Fruit fly (Drosophila melanogaster) whole organism, embryonic: Measurements from ENCODE around the gene ND-13A.
A peak's percentile ranks its signal among the peaks of the same experiment; 100 is the strongest.

Experiments used
- Bgb ChIP-seq: fragments of 200-800 bp; sonication (Bioruptor generic); IDR thresholded peaks from 2 replicates; pipeline ENCODE4 v1.3.6; 2022; ENCODE audit warnings: missing biosample characterization, missing genetic modification characterization; ENCODE audit not compliant: partially characterized antibody
- CG13287 ChIP-seq: fragments of 200-800 bp; sonication (Bioruptor generic); IDR thresholded peaks from 2 replicates; pipeline ENCODE4 v1.3.6; 2022; ENCODE audit warnings: missing biosample characterization, missing genetic modification characterization; ENCODE audit not compliant: partially characterized antibody
- CG13894 ChIP-seq: fragments of 200-800 bp; sonication (Bioruptor generic); optimal IDR thresholded peaks from 3 replicates; lab custom pipeline; 2018; ENCODE audit warnings: missing biosample characterization, mild to moderate bottlenecking, missing genetic modification characterization, moderate library complexity
- CG16779 ChIP-seq: fragments of 200-800 bp; sonication (Bioruptor generic); IDR thresholded peaks from 2 replicates; pipeline ENCODE4 v1.3.6; 2022; ENCODE audit warnings: missing biosample characterization, missing genetic modification characterization
- CG31441 ChIP-seq: fragments of 200-800 bp; sonication (Bioruptor generic); IDR thresholded peaks from 2 replicates; pipeline ENCODE4 v1.3.6; 2022; ENCODE audit warnings: missing biosample characterization, missing genetic modification characterization
- CG34224 ChIP-seq: fragments of 200-800 bp; sonication (Bioruptor generic); IDR thresholded peaks from 3 replicates; pipeline ENCODE4 v1.3.6; 2022; ENCODE audit warnings: missing biosample characterization, missing genetic modification characterization; ENCODE audit not compliant: partially characterized antibody
- CG34376 ChIP-seq: fragments of 200-800 bp; sonication (Bioruptor generic); optimal IDR thresholded peaks from 2 replicates; lab custom pipeline; 2018; ENCODE audit warnings: missing biosample characterization, mild to moderate bottlenecking, missing genetic modification characterization
- CG34422 ChIP-seq: fragments of 200-800 bp; sonication (Bioruptor generic); IDR thresholded peaks from 3 replicates; pipeline ENCODE4 v1.3.6; 2022; ENCODE audit warnings: missing biosample characterization, missing genetic modification characterization
- CG3995 ChIP-seq: fragments of 200-800 bp; sonication (Bioruptor generic); optimal IDR thresholded peaks from 3 replicates; lab custom pipeline; 2016; ENCODE audit warnings: missing biosample characterization, missing genetic modification characterization
- CG42726 ChIP-seq: fragments of 200-800 bp; sonication (Bioruptor generic); IDR thresholded peaks from 2 replicates; pipeline ENCODE4 v1.3.6; 2022; ENCODE audit warnings: missing biosample characterization, missing genetic modification characterization; ENCODE audit not compliant: partially characterized antibody
- CG7357 ChIP-seq: fragments of 200-800 bp; sonication (Bioruptor generic); IDR thresholded peaks from 3 replicates; pipeline ENCODE4 v1.3.6; 2022; ENCODE audit warnings: missing biosample characterization, missing genetic modification characterization
- CG8290 ChIP-seq, 3 experiments: fragments of 200-800 bp; sonication (Bioruptor generic); optimal IDR thresholded peaks; 2 replicates each; lab custom pipeline; 2016 to 2019; ENCODE audit warnings: missing biosample characterization in 3 of 3, missing genetic modification characterization in 3 of 3, mild to moderate bottlenecking in 2 of 3, moderate library complexity in 1 of 3
- Deaf1 ChIP-seq: fragments of 200-800 bp; optimal IDR thresholded peaks from 3 replicates; lab custom pipeline; 2019; ENCODE audit warnings: missing biosample characterization, mild to moderate bottlenecking, missing genetic modification characterization, moderate library complexity
- Dip2 ChIP-seq: fragments of 200-800 bp; sonication (Bioruptor generic); IDR thresholded peaks from 2 replicates; pipeline ENCODE4 v1.3.6; 2022; ENCODE audit warnings: missing biosample characterization, missing genetic modification characterization
- Dll ChIP-seq: fragments of 200-800 bp; sonication (Bioruptor generic); IDR thresholded peaks from 4 replicates; pipeline ENCODE4 v1.3.6; 2022; ENCODE audit warnings: missing biosample characterization, missing genetic modification characterization; ENCODE audit not compliant: partially characterized antibody
- Doc3 ChIP-seq: fragments of 200-800 bp; sonication (Bioruptor generic); IDR thresholded peaks from 3 replicates; pipeline ENCODE4 v1.3.6; 2022; ENCODE audit warnings: missing biosample characterization, missing genetic modification characterization; ENCODE audit not compliant: partially characterized antibody
- E2f2 ChIP-seq: fragments of 200-800 bp; sonication (Bioruptor generic); IDR thresholded peaks from 2 replicates; pipeline ENCODE4 v1.3.6; 2022; ENCODE audit warnings: missing biosample characterization, missing genetic modification characterization
- GATAe ChIP-seq: fragments of 200-800 bp; sonication (Bioruptor generic); conservative IDR thresholded peaks from 2 replicates; pipeline ENCODE4 v1.3.6; 2022; ENCODE audit warnings: missing biosample characterization, missing genetic modification characterization
- Hmx ChIP-seq: fragments of 200-800 bp; sonication (Bioruptor generic); optimal IDR thresholded peaks from 2 replicates; lab custom pipeline; 2016; ENCODE audit warnings: missing biosample characterization, missing genetic modification characterization
- MESR4 ChIP-seq: fragments of 200-800 bp; sonication (Bioruptor generic); optimal IDR thresholded peaks from 2 replicates; lab custom pipeline; 2018; ENCODE audit warnings: missing biosample characterization, mild to moderate bottlenecking, missing genetic modification characterization, moderate library complexity
- Opbp ChIP-seq: fragments of 200-800 bp; sonication (Bioruptor generic); IDR thresholded peaks from 3 replicates; pipeline ENCODE4 v1.3.6; 2022; ENCODE audit warnings: missing biosample characterization, missing genetic modification characterization; ENCODE audit not compliant: partially characterized antibody
- Scr ChIP-seq: fragments of 200-800 bp; sonication (Bioruptor generic); IDR thresholded peaks from 2 replicates; pipeline ENCODE4 v1.3.6; 2022; ENCODE audit warnings: missing biosample characterization, missing genetic modification characterization; ENCODE audit not compliant: partially characterized antibody
- Trl ChIP-seq, 3 experiments: fragments of >200 bp in 2 of 3; fragments of 200-800 bp in 1 of 3; sonication (Bioruptor generic) in 1 of 3; optimal IDR thresholded peaks; 2 replicates in 1 of 3; 3 replicates in 2 of 3; lab custom pipeline; 2016 to 2017; ENCODE audit warnings: missing biosample characterization in 1 of 3, missing genetic modification characterization in 1 of 3
- abd-A ChIP-seq: fragments of 200-800 bp; sonication (Bioruptor generic); optimal IDR thresholded peaks from 3 replicates; lab custom pipeline; 2019; ENCODE audit warnings: missing biosample characterization, mild to moderate bottlenecking, missing genetic modification characterization, moderate library complexity
- ato ChIP-seq: fragments of 200-800 bp; sonication (Bioruptor generic); IDR thresholded peaks from 2 replicates; pipeline ENCODE4 v1.3.6; 2022; ENCODE audit warnings: missing biosample characterization, missing genetic modification characterization; ENCODE audit not compliant: partially characterized antibody
- bowl ChIP-seq: fragments of 200-800 bp; sonication (Bioruptor generic); IDR thresholded peaks from 2 replicates; pipeline ENCODE4 v1.3.6; 2022; ENCODE audit warnings: missing biosample characterization, missing genetic modification characterization
- cato ChIP-seq: fragments of 200-800 bp; sonication (Bioruptor generic); optimal IDR thresholded peaks from 2 replicates; lab custom pipeline; 2016; ENCODE audit warnings: missing biosample characterization, missing genetic modification characterization, borderline replicate concordance
- cg ChIP-seq: fragments of 200-800 bp; sonication (Bioruptor generic); optimal IDR thresholded peaks from 3 replicates; lab custom pipeline; 2019; ENCODE audit warnings: missing biosample characterization, mild to moderate bottlenecking, missing genetic modification characterization, moderate library complexity
- chinmo ChIP-seq: fragments of 200-800 bp; sonication (Bioruptor generic); IDR thresholded peaks from 4 replicates; pipeline ENCODE4 v1.3.6; 2022; ENCODE audit warnings: missing biosample characterization, missing genetic modification characterization; ENCODE audit not compliant: partially characterized antibody
- corto ChIP-seq: fragments of 200-800 bp; sonication (Bioruptor generic); optimal IDR thresholded peaks from 2 replicates; lab custom pipeline; 2016; ENCODE audit warnings: missing biosample characterization, mild to moderate bottlenecking, missing genetic modification characterization, moderate library complexity
- crc ChIP-seq: fragments of 200-800 bp; sonication (Bioruptor generic); optimal IDR thresholded peaks from 2 replicates; lab custom pipeline; 2016; ENCODE audit warnings: missing biosample characterization, missing genetic modification characterization
- dmrt99B ChIP-seq: fragments of 200-800 bp; sonication (Bioruptor generic); optimal IDR thresholded peaks from 2 replicates; lab custom pipeline; 2018; ENCODE audit warnings: missing biosample characterization, mild to moderate bottlenecking, missing genetic modification characterization, moderate library complexity
- fd102C ChIP-seq: fragments of 200-800 bp; sonication (Bioruptor generic); optimal IDR thresholded peaks from 2 replicates; lab custom pipeline; 2018; ENCODE audit warnings: missing biosample characterization, mild to moderate bottlenecking, missing genetic modification characterization, moderate library complexity
- gfzf ChIP-seq: fragments of 200-800 bp; sonication (Bioruptor generic); optimal IDR thresholded peaks from 2 replicates; lab custom pipeline; 2016; ENCODE audit warnings: missing biosample characterization, mild to moderate bottlenecking, missing genetic modification characterization, moderate library complexity
- hbn ChIP-seq: fragments of 200-800 bp; sonication (Bioruptor generic); IDR thresholded peaks from 2 replicates; pipeline ENCODE4 v1.3.6; 2022; ENCODE audit warnings: missing biosample characterization, missing genetic modification characterization; ENCODE audit not compliant: partially characterized antibody
- lbe ChIP-seq: fragments of 200-800 bp; sonication (Bioruptor generic); optimal IDR thresholded peaks from 2 replicates; lab custom pipeline; 2016; ENCODE audit warnings: missing biosample characterization, mild to moderate bottlenecking, missing genetic modification characterization
- lmd ChIP-seq: fragments of 200-800 bp; sonication (Bioruptor generic); IDR thresholded peaks from 2 replicates; pipeline ENCODE4 v1.3.6; 2022; ENCODE audit warnings: missing biosample characterization, missing genetic modification characterization
- mirr ChIP-seq: fragments of 200-800 bp; sonication (Bioruptor generic); optimal IDR thresholded peaks from 3 replicates; lab custom pipeline; 2018; ENCODE audit warnings: missing biosample characterization, mild to moderate bottlenecking, missing genetic modification characterization
- otp ChIP-seq: fragments of 200-800 bp; sonication (Bioruptor generic); IDR thresholded peaks from 3 replicates; pipeline ENCODE4, ENCODE4 v1.3.6; 2022; ENCODE audit warnings: missing biosample characterization, missing genetic modification characterization
- run ChIP-seq: fragments of 200-800 bp; sonication (Bioruptor generic); optimal IDR thresholded peaks from 3 replicates; lab custom pipeline; 2018; ENCODE audit warnings: missing biosample characterization, mild to moderate bottlenecking, missing genetic modification characterization
- sd ChIP-seq: fragments of 200-800 bp; sonication (Bioruptor generic); optimal IDR thresholded peaks from 3 replicates; lab custom pipeline; 2018; ENCODE audit warnings: missing biosample characterization, mild to moderate bottlenecking, missing genetic modification characterization, moderate library complexity
- unpg ChIP-seq: fragments of 200-800 bp; sonication (Bioruptor generic); optimal IDR thresholded peaks from 3 replicates; lab custom pipeline; 2018; ENCODE audit warnings: missing biosample characterization, mild to moderate bottlenecking, missing genetic modification characterization, moderate library complexity
- wdn ChIP-seq: fragments of 200-800 bp; sonication (Bioruptor generic); IDR thresholded peaks from 2 replicates; pipeline ENCODE4 v1.3.6; 2022; ENCODE audit warnings: missing biosample characterization, missing genetic modification characterization
- wor ChIP-seq: fragments of 200-800 bp; sonication (Bioruptor generic); IDR thresholded peaks from 2 replicates; pipeline ENCODE4 v1.3.6; 2022; ENCODE audit warnings: missing biosample characterization, missing genetic modification characterization
- yki ChIP-seq: fragments of >200 bp; optimal IDR thresholded peaks from 3 replicates; lab custom pipeline; 2018
- zen ChIP-seq: fragments of 200-800 bp; sonication (Bioruptor generic); optimal IDR thresholded peaks from 3 replicates; lab custom pipeline; 2018; ENCODE audit warnings: missing biosample characterization, mild to moderate bottlenecking, missing genetic modification characterization, moderate library complexity
- zen2 ChIP-seq: fragments of 200-800 bp; sonication (Bioruptor generic); IDR thresholded peaks from 3 replicates; pipeline ENCODE4 v1.3.6; 2022; ENCODE audit warnings: missing biosample characterization, missing genetic modification characterization; ENCODE audit not compliant: partially characterized antibody

Gene ND-13A

dm6 chr2L:5108273-5108653 is 8.2 kb upstream of the ND-13A start:
- TF ChIP-seq Hmx (GFP tag; lab: Kevin White, UChicago) (no peak), sd (tag; lab: Kevin White, UChicago) (peak; percentile 24), Dll (GFP tag; lab: Robert Waterston, UW) (peak; percentile 50; the same call in 1 of the 4 replicates), Doc3 (peak; percentile 28; the same call in 1 of the 3 replicates), run (tag; lab: Kevin White, UChicago) (no peak), chinmo (GFP tag; lab: Robert Waterston, UW) (peak; percentile 96), abd-A (tag; lab: Kevin White, UChicago) (peak; percentile 71), CG31441 (GFP tag; lab: Robert Waterston, UW) (no peak), lmd (GFP tag; lab: Robert Waterston, UW) (no peak), MESR4 (no peak), unpg (GFP tag; lab: Kevin White, UChicago) (no peak), zen (tag; lab: Kevin White, UChicago) (no peak), E2f2 (no peak), CG34422 (peak; percentile 22; the same call in 2 of the 3 replicates), lbe (peak; percentile 20), CG7357 (GFP tag; lab: Robert Waterston, UW) (no peak), CG42726 (GFP tag; lab: Robert Waterston, UW) (peak; percentile 75), wdn (peak; percentile 4; the same call in 1 of the 2 replicates), CG13894 (tag; lab: Kevin White, UChicago) (peak; percentile 62), corto (GFP tag; lab: Kevin White, UChicago) (peak; percentile 45), ato (GFP tag; lab: Robert Waterston, UW) (peak; percentile 50; the same call in 1 of the 2 replicates), Scr (GFP tag; lab: Robert Waterston, UW) (0 out of 2 replicates have a peak, but pooled peaks have one; percentile 34), CG13287 (GFP tag; lab: Robert Waterston, UW) (peak; percentile 64; the same call in 1 of the 2 replicates), hbn (0 out of 2 replicates have a peak, but pooled peaks have one; percentile 21), wor (GFP tag; lab: Robert Waterston, UW) (no peak), CG34224 (GFP tag; lab: Robert Waterston, UW) (peak; percentile 58), CG34376 (peak; percentile 48), Bgb (GFP tag; lab: Robert Waterston, UW) (peak; percentile 67), Dip2 (GFP tag; lab: Robert Waterston, UW) (no peak), otp (GFP tag; lab: Robert Waterston, UW) (0 out of 3 replicates have a peak, but pooled peaks have one; percentile 10), zen2 (GFP tag; lab: Robert Waterston, UW) (peak; percentile 80; the same call in 2 of the 3 replicates), fd102C (GFP tag; lab: Kevin White, UChicago) (no peak), crc (no peak), dmrt99B (tag; lab: Kevin White, UChicago) (no peak), Trl (optimal IDR thresholded peaks at IDR 0.05; lab: Kevin White, UChicago) (peak; percentile 94 to 100), Trl (GFP tag; optimal IDR thresholded peaks at IDR 0.05; lab: Kevin White, UChicago) (no peak), gfzf (GFP tag; lab: Kevin White, UChicago) (no peak), CG3995 (GFP tag; lab: Kevin White, UChicago) (no peak), mirr (peak; percentile 10), CG8290 (GFP tag; optimal IDR thresholded peaks at IDR 0.05; lab: Kevin White, UChicago) (no peak), CG8290 (tag; optimal IDR thresholded peaks at IDR 0.05; lab: Kevin White, UChicago) (peak in 1 of 2 experiments; percentile 64), cg (GFP tag; lab: Kevin White, UChicago) (peak; percentile 31), cato (no peak), yki (peak; percentile 48), Deaf1 (tag; lab: Kevin White, UChicago) (peak; percentile 24), bowl (GFP tag; lab: Robert Waterston, UW) (0 out of 2 replicates have a peak, but pooled peaks have one; percentile 13), GATAe (GFP tag; lab: Robert Waterston, UW) (no peak), Opbp (GFP tag; lab: Robert Waterston, UW) (peak; percentile 15; the same call in 1 of the 3 replicates), CG16779 (GFP tag; lab: Robert Waterston, UW) (0 out of 2 replicates have a peak, but pooled peaks have one; percentile 6)
